Worm (Caenorhabditis elegans) whole organism, L4 larva: ENCODE data around the gene pgam-5.
A peak's percentile ranks its signal among the peaks of the same experiment; 100 is the strongest.

Experiments
- F37D6.2 ChIP-seq: sonication (generic microtip); optimal IDR thresholded peaks from 2 replicates; lab custom pipeline; 2016; ENCODE audit warnings: mild to moderate bottlenecking, missing genetic modification characterization, missing compliant biosample characterization
- F44E2.7 ChIP-seq: fragments of 200-800 bp; sonication (Bioruptor generic); IDR thresholded peaks from 2 replicates; pipeline ENCODE4 v2.1.2; 2022; ENCODE audit warnings: missing genetic modification characterization, missing compliant biosample characterization
- Y48G9A.11 ChIP-seq: fragments of 200-800 bp; sonication (Bioruptor generic); IDR thresholded peaks from 2 replicates; pipeline ENCODE4 v1.3.6; 2022; ENCODE audit warnings: missing genetic modification reagents, missing genetic modification characterization, missing compliant biosample characterization
- ZK337.2 ChIP-seq: fragments of 200-800 bp; sonication (Bioruptor generic); IDR thresholded peaks from 2 replicates; pipeline ENCODE4 v1.3.6; 2022; ENCODE audit warnings: missing genetic modification reagents, missing genetic modification characterization, missing compliant biosample characterization
- aha-1 ChIP-seq: fragments of 150-350 bp; peaks from one replicate; lab custom pipeline; 2014; ENCODE audit warnings: missing biosample characterization, missing genetic modification characterization
- ceh-44 ChIP-seq: fragments of 200-800 bp; sonication (Bioruptor generic); IDR thresholded peaks from 2 replicates; pipeline ENCODE4 v1.3.6; 2022; ENCODE audit warnings: missing genetic modification reagents, missing genetic modification characterization, missing compliant biosample characterization
- ceh-82 ChIP-seq: sonication (generic microtip); optimal IDR thresholded peaks from 2 replicates; lab custom pipeline; 2017; ENCODE audit warnings: missing biosample characterization, missing genetic modification characterization
- ctbp-1 ChIP-seq: fragments of 200-800 bp; sonication (Bioruptor generic); IDR thresholded peaks from 2 replicates; pipeline ENCODE4 v1.3.6; 2022; ENCODE audit warnings: missing genetic modification reagents, missing genetic modification characterization, missing compliant biosample characterization
- daf-19 ChIP-seq: fragments of 200-800 bp; sonication (Bioruptor generic); conservative IDR thresholded peaks from 2 replicates; pipeline ENCODE4 v1.3.6; 2022; ENCODE audit warnings: missing genetic modification characterization, missing compliant biosample characterization
- dmd-6 ChIP-seq: fragments of 200-800 bp; sonication (Bioruptor generic); IDR thresholded peaks from 2 replicates; pipeline ENCODE4 v1.3.6; 2022; ENCODE audit warnings: missing genetic modification reagents, missing genetic modification characterization, missing compliant biosample characterization
- dmd-8 ChIP-seq: fragments of 200-800 bp; sonication (Bioruptor generic); IDR thresholded peaks from 2 replicates; pipeline ENCODE4 v1.3.6; 2022; ENCODE audit warnings: missing genetic modification characterization, missing compliant biosample characterization
- dpl-1 ChIP-seq: fragments of 150-350 bp; optimal IDR thresholded peaks from 2 replicates; lab custom pipeline; 2014; ENCODE audit warnings: missing biosample characterization, missing genetic modification reagents, missing genetic modification characterization
- egl-27 ChIP-seq: sonication (generic microtip); optimal IDR thresholded peaks from 3 replicates; lab custom pipeline; 2017; ENCODE audit warnings: missing biosample characterization, missing genetic modification reagents, missing genetic modification characterization
- hlh-11 ChIP-seq: fragments of 200-800 bp; sonication (Bioruptor generic); optimal IDR thresholded peaks from 2 replicates; lab custom pipeline; 2018; ENCODE audit warnings: mild to moderate bottlenecking, missing genetic modification characterization, missing compliant biosample characterization
- lin-1 ChIP-seq: fragments of 200-800 bp; sonication (Bioruptor generic); IDR thresholded peaks from 2 replicates; pipeline ENCODE4 v1.3.6; 2022; ENCODE audit warnings: missing genetic modification reagents, missing genetic modification characterization, missing compliant biosample characterization
- lin-13 ChIP-seq: fragments of 150-350 bp; optimal IDR thresholded peaks from 2 replicates; lab custom pipeline; 2014; ENCODE audit warnings: missing biosample characterization, missing genetic modification reagents, missing genetic modification characterization
- lin-15B ChIP-seq: fragments of 150-350 bp; sonication (generic microtip); optimal IDR thresholded peaks from 3 replicates; lab custom pipeline; 2014; ENCODE audit warnings: missing biosample characterization, missing genetic modification characterization
- lin-29 ChIP-seq: fragments of 200-800 bp; sonication (Bioruptor generic); IDR thresholded peaks from 2 replicates; pipeline ENCODE4 v1.3.6; 2022; ENCODE audit warnings: missing genetic modification reagents, missing genetic modification characterization, missing compliant biosample characterization
- lir-3 ChIP-seq: sonication (generic microtip); optimal IDR thresholded peaks from 2 replicates; lab custom pipeline; 2016; ENCODE audit warnings: mild to moderate bottlenecking, missing genetic modification characterization, missing compliant biosample characterization
- lsy-2 ChIP-seq, 2 experiments: fragments of 150-350 bp in 1 of 2; sonication (generic microtip) in 1 of 2; optimal IDR thresholded peaks; 2 replicates each; lab custom pipeline; 2014 to 2017; ENCODE audit warnings: missing biosample characterization in 2 of 2, missing genetic modification characterization in 2 of 2
- mdt-29 ChIP-seq: fragments of 200-800 bp; sonication (Bioruptor generic); IDR thresholded peaks from 2 replicates; pipeline ENCODE4 v1.3.6; 2022; ENCODE audit warnings: missing genetic modification reagents, missing genetic modification characterization, missing compliant biosample characterization
- mep-1 ChIP-seq: fragments of 150-350 bp; sonication (generic microtip); optimal IDR thresholded peaks from 3 replicates; lab custom pipeline; 2014; ENCODE audit warnings: missing biosample characterization, missing genetic modification characterization
- mes-2 ChIP-seq: sonication (generic microtip); optimal IDR thresholded peaks from 2 replicates; lab custom pipeline; 2016; ENCODE audit warnings: missing genotype, mild to moderate bottlenecking, missing genetic modification characterization, missing compliant biosample characterization; ENCODE audit not compliant: poor library complexity, severe bottlenecking
- mxl-2 ChIP-seq: fragments of 200-800 bp; sonication (Bioruptor generic); conservative IDR thresholded peaks from 2 replicates; pipeline ENCODE4 v1.3.6; 2022; ENCODE audit warnings: missing genetic modification reagents, missing genetic modification characterization, missing compliant biosample characterization
- nhr-102 ChIP-seq: sonication (generic microtip); optimal IDR thresholded peaks from 2 replicates; lab custom pipeline; 2016; ENCODE audit warnings: mild to moderate bottlenecking, missing genetic modification characterization, moderate library complexity, missing compliant biosample characterization
- nhr-11 ChIP-seq: fragments of 150-350 bp; optimal IDR thresholded peaks from 2 replicates; lab custom pipeline; 2014; ENCODE audit warnings: missing biosample characterization, missing genetic modification characterization
- nhr-237 ChIP-seq: sonication (generic microtip); optimal IDR thresholded peaks from 2 replicates; lab custom pipeline; 2017; ENCODE audit warnings: missing biosample characterization, missing genetic modification characterization
- nhr-42 ChIP-seq: fragments of 200-800 bp; sonication (Bioruptor generic); IDR thresholded peaks from 2 replicates; pipeline ENCODE4 v1.3.6; 2022; ENCODE audit warnings: missing genetic modification characterization, missing compliant biosample characterization
- nhr-48 ChIP-seq: sonication (generic microtip); optimal IDR thresholded peaks from 2 replicates; lab custom pipeline; 2016; ENCODE audit warnings: mild to moderate bottlenecking, missing genetic modification characterization, missing compliant biosample characterization
- nhr-6 ChIP-seq: fragments of 150-350 bp; optimal IDR thresholded peaks from 2 replicates; lab custom pipeline; 2014; ENCODE audit warnings: missing biosample characterization, missing genetic modification characterization
- nhr-77 ChIP-seq: fragments of 150-350 bp; optimal IDR thresholded peaks from 2 replicates; lab custom pipeline; 2014; ENCODE audit warnings: missing biosample characterization, missing genetic modification characterization
- snpc-1.2 ChIP-seq: fragments of 200-800 bp; sonication (Bioruptor generic); IDR thresholded peaks from 2 replicates; pipeline ENCODE4 v1.3.6; 2022; ENCODE audit warnings: missing genetic modification reagents, missing genetic modification characterization, missing compliant biosample characterization
- zag-1 ChIP-seq: fragments of 150-350 bp; optimal IDR thresholded peaks from 2 replicates; lab custom pipeline; 2014; ENCODE audit warnings: missing biosample characterization, missing genetic modification characterization
- zip-11 ChIP-seq: fragments of 200-800 bp; sonication (Bioruptor generic); IDR thresholded peaks from 2 replicates; pipeline ENCODE4 v1.3.6; 2022; ENCODE audit warnings: missing genetic modification characterization, missing compliant biosample characterization
- ztf-11 ChIP-seq: fragments of 150-350 bp; optimal IDR thresholded peaks from 2 replicates; lab custom pipeline; 2014; ENCODE audit warnings: missing biosample characterization, missing genetic modification characterization

Gene pgam-5

DNA sequence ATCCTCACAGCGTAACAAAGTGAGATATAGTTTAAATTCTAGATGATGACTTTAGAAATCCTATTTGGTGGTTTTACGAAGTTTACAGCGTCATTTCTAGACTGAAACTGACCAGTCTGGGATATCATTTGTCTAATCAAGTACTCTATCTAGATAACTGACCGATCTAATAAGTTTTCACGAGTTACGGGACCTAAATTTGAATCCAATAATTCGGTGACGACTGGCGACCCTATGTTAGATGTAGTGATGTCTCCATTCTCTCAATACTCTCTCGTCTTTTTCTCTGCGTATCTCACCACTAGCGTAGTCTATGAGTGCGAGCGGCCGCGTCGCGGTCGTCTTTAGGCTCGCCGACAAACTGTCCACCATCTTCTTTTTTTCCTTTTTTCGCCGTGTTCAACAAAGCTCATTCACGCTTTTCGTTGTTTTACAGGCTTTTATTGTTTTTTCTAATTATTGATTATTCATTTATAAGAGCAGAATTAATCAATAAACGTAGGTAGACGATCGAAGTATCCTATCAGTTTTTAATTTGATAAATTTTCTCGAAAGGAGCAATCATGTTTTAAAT is 16.9 kb upstream of the pgam-5 start (continued):
- TF ChIP-seq mep-1 (tag; lab: Kevin White, UChicago) (peak; percentile 44), lsy-2 (tag; optimal IDR thresholded peaks at IDR 0.05; lab: Kevin White, UChicago) (peak in 1 of 2 experiments; percentile 35), ctbp-1 (GFP tag; lab: Robert Waterston, UW) (no peak), dpl-1 (no peak), lin-13 (GFP tag; lab: Kevin White, UChicago) (no peak), mdt-29 (GFP tag; lab: Robert Waterston, UW) (no peak)

DNA sequence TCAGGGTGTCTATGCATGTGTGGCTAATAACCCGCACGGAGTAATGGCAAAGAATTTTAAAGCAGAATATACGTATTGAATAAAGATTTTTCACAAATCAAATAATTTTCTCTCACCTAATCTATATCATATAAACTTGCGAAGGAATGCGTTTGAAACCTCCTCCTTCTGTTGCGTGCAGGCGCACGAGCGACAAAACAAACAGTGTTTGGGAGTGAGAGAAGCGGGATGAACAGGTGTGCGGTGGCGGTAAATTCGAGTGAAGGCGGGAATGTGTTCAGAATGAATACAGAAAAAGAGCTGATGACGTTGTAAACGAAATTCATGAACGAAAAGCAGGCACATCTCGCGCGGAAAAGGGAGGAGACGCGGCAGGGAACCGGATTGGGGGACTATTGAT is 15.8 kb upstream of the pgam-5 start:
- TF ChIP-seq F44E2.7 (GFP tag; lab: Robert Waterston, UW) = no peak
- TF ChIP-seq lir-3 = no peak
- TF ChIP-seq F37D6.2 (tag; lab: Kevin White, UChicago) = no peak
- peak; percentile 21 for TF ChIP-seq hlh-11 (tag; lab: Kevin White, UChicago)
- TF ChIP-seq nhr-102 (tag; lab: Kevin White, UChicago) = no peak
- TF ChIP-seq nhr-6 (tag; lab: Kevin White, UChicago) = no peak
- no peak for TF ChIP-seq snpc-1.2 (GFP tag; lab: Robert Waterston, UW)
- TF ChIP-seq nhr-48 (tag; lab: Kevin White, UChicago) = no peak
- TF ChIP-seq nhr-237 = no peak
- TF ChIP-seq lin-29 (GFP tag; lab: Robert Waterston, UW) = no peak
- no peak for TF ChIP-seq Y48G9A.11 (GFP tag; lab: Robert Waterston, UW)
- TF ChIP-seq lin-1 = no peak
- TF ChIP-seq ceh-82 (tag; lab: Kevin White, UChicago) = no peak
- TF ChIP-seq mes-2 (tag; lab: Kevin White, UChicago) = no peak
- TF ChIP-seq aha-1 (tag; lab: Kevin White, UChicago) = peak; percentile 47
- no peak for TF ChIP-seq egl-27 (tag; lab: Kevin White, UChicago)
- TF ChIP-seq dmd-8 (GFP tag; lab: Robert Waterston, UW) = no peak
- TF ChIP-seq, all 104 proteins: peak for 2

DNA sequence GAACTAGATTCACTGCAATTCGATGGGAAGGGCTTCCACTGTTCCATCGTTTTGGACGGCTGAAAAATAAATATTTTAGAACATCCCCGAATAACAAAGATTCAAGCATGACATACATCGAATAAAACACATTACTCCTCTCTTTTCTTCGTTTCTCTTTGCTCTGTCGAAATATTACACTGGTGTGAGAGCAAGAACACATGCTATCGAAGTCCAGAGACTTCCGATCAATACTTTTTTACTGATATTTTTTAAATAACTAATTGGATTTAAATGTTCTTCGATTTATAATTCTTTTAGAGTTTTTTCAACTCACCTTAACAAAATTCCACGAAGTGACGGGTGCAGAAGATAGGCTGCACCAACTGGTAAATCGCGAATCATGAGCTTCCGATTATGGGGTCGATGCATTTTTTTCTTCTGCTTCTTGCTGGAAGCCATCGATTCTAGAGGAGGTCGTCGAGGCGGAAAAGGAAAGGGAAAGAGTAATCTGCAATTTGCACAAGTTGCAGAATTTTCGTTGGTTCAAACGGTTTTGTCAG is 14.8 kb upstream of the pgam-5 start, which contains the start of the genes oig-4 and R07G3.7:
Gene oig-4, plus strand, starts transcription at position 301 of the 542 bp plus-strand sequence.
Gene R07G3.7, minus strand, starts transcription at position 492 of the 542 bp plus-strand sequence.
- TF ChIP-seq nhr-6 (tag; lab: Kevin White, UChicago) (no peak), hlh-11 (tag; lab: Kevin White, UChicago) (no peak), lir-3 (no peak), zag-1 (no peak), zip-11 (GFP tag; lab: Robert Waterston, UW) (no peak), nhr-77 (tag; lab: Kevin White, UChicago) (no peak), nhr-11 (tag; lab: Kevin White, UChicago) (no peak), nhr-42 (GFP tag; lab: Robert Waterston, UW) (no peak), nhr-102 (tag; lab: Kevin White, UChicago) (no peak)

DNA sequence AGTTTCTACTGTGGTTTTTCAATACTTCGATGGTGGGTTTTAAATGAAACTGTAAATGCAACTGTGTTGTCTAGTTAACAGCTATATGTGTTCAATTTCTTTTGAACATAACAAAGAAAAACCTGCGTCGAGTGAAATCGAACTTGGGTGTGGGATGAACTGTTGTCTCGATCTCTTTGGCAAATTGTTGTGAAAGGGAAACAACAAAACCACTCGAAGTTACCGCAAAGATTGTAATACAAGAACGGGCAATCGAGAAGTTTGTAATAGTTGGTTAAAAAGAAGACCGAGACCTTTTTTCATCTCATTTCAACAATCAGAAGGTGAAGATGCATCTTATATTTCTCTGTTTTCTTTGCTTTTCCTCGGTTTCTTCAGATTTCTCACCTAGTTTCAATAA is 9.4 kb upstream of the pgam-5 start, which contains the start of gene lips-17:
Gene lips-17, plus strand, starts transcription at position 301 of the 400 bp plus-strand sequence.
- TF ChIP-seq daf-19 (GFP tag; lab: Robert Waterston, UW) (no peak), lin-15B (tag; lab: Kevin White, UChicago) (no peak), ceh-44 (no peak), zip-11 (GFP tag; lab: Robert Waterston, UW) (no peak), ztf-11 (tag; lab: Kevin White, UChicago) (no peak), mxl-2 (GFP tag; lab: Robert Waterston, UW) (no peak), ZK337.2 (no peak), dmd-6 (GFP tag; lab: Robert Waterston, UW) (no peak)
- TF ChIP-seq, all 104 proteins: peak for 0
